Fruit fly (Drosophila melanogaster): Measurements from ENCODE around the gene mRpL9.

mRpL9 gene

DNA sequence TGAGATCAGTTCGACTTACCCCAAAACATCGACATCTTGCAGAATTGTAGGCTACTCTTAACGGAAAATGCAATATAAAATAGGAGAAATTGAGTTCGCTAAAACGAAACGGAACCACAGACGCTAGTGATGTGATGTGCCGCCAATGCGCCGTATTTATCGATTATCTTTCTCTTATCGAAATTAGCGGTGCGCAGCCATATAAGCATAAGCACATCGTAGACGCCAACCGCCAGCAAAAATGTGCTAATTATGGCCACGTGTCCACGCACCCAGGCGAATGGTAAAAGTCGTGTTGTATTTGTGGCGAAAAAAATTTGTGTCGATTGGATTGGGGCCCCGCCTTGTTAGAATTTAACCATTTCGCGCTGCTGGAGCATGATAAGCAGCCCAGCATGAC lies 2.5 kb downstream of the mRpL9 start, which contains the start of the genes Fkbp39 and Cyfip (continued):
- no peak for TF ChIP-seq CG6854 (GFP tag; optimal IDR thresholded peaks at IDR 0.05)
- TF ChIP-seq sens (GFP tag), result peak; percentile 91
- TF ChIP-seq jumu (GFP tag; optimal IDR thresholded peaks at IDR 0.05), result peak; percentile 87
- no peak for TF ChIP-seq dmrt11E (tag; optimal IDR thresholded peaks at IDR 0.05)
- no peak for TF ChIP-seq TFAM (GFP tag; optimal IDR thresholded peaks at IDR 0.05)
- TF ChIP-seq eve (GFP tag; optimal IDR thresholded peaks at IDR 0.05), result no peak
- TF ChIP-seq CoRest (tag; optimal IDR thresholded peaks at IDR 0.05), result peak; percentile 13
- TF ChIP-seq CG18011 (GFP tag; optimal IDR thresholded peaks at IDR 0.05), result peak; percentile 47
- peak; percentile 31; the same call in 1 of the 2 replicates for TF ChIP-seq CG32767 (GFP tag; IDR thresholded peaks at IDR 0.05)
- TF ChIP-seq crol (GFP tag; IDR thresholded peaks at IDR 0.05), result 0 out of 2 replicates have a peak, but pooled peaks have one; percentile 5
- peak; percentile 74 for TF ChIP-seq lilli (GFP tag; optimal IDR thresholded peaks at IDR 0.05)
- TF ChIP-seq fd96Cb (tag; optimal IDR thresholded peaks at IDR 0.05), result no peak
- peak; percentile 8 for TF ChIP-seq CG12942 (GFP tag; optimal IDR thresholded peaks at IDR 0.05)
- peak in 1 of 2 experiments; percentile 36 for TF ChIP-seq chif (GFP tag; optimal IDR thresholded peaks at IDR 0.05)
- TF ChIP-seq Dad (GFP tag; optimal IDR thresholded peaks at IDR 0.05), result peak; percentile 59
- peak; percentile 87 for TF ChIP-seq HmgD (GFP tag; optimal IDR thresholded peaks at IDR 0.05)
- TF ChIP-seq Dip2 (GFP tag; IDR thresholded peaks at IDR 0.05), result no peak
- TF ChIP-seq Ets65A (GFP tag), result peak; percentile 85
- TF ChIP-seq CG10147 (GFP tag; optimal IDR thresholded peaks at IDR 0.05), result no peak
- TF ChIP-seq CG6272 (GFP tag; IDR thresholded peaks at IDR 0.05), result peak; percentile 43; the same call in 1 of the 2 replicates
- no peak for TF ChIP-seq lab (GFP tag; optimal IDR thresholded peaks at IDR 0.05)
- peak; percentile 76 for TF ChIP-seq slbo (GFP tag; IDR thresholded peaks at IDR 0.05)
- peak; percentile 89 for TF ChIP-seq CG2116 (GFP tag; optimal IDR thresholded peaks at IDR 0.05)
- no peak for TF ChIP-seq CG8290 (GFP tag; optimal IDR thresholded peaks at IDR 0.05)
- no peak for TF ChIP-seq CG8290 (tag; optimal IDR thresholded peaks at IDR 0.05)
- TF ChIP-seq Mad (GFP tag; optimal IDR thresholded peaks at IDR 0.05), result no peak
- TF ChIP-seq nmo (GFP tag; optimal IDR thresholded peaks at IDR 0.05), result peak; percentile 76
- no peak for TF ChIP-seq ap (GFP tag; IDR thresholded peaks at IDR 0.05)
- peak; percentile 51 for TF ChIP-seq da (GFP tag; optimal IDR thresholded peaks at IDR 0.05)
- TF ChIP-seq CG10654 (GFP tag; optimal IDR thresholded peaks at IDR 0.05), result peak; percentile 10
- TF ChIP-seq Hr51 (GFP tag; optimal IDR thresholded peaks at IDR 0.05), result peak in 1 of 2 experiments; percentile 48
- TF ChIP-seq CG1792 (GFP tag; optimal IDR thresholded peaks at IDR 0.05), result peak; percentile 22
- no peak for TF ChIP-seq Rx (GFP tag; IDR thresholded peaks at IDR 0.05)
- peak; percentile 34 for TF ChIP-seq CTCF (GFP tag; optimal IDR thresholded peaks at IDR 0.05)
- peak; percentile 44; the same call in 2 of the 3 replicates for TF ChIP-seq row (GFP tag; IDR thresholded peaks at IDR 0.05)
- TF ChIP-seq Sox102F (GFP tag; optimal IDR thresholded peaks at IDR 0.05), result no peak
- TF ChIP-seq CG15514 (GFP tag; optimal IDR thresholded peaks at IDR 0.05), result peak; percentile 97
- no peak for TF ChIP-seq kay (GFP tag; optimal IDR thresholded peaks at IDR 0.05)
- TF ChIP-seq hb (GFP tag; IDR thresholded peaks at IDR 0.05; ENCODE audit: partially characterized antibody), result peak; percentile 70; the same call in 1 of the 3 replicates
- peak; percentile 8 for TF ChIP-seq chn (GFP tag; optimal IDR thresholded peaks at IDR 0.05)
- peak; percentile 82 for TF ChIP-seq CG34224 (GFP tag; IDR thresholded peaks at IDR 0.05; ENCODE audit: partially characterized antibody)
- TF ChIP-seq dpn (GFP tag; optimal IDR thresholded peaks at IDR 0.05), result peak; percentile 41 to 57
- TF ChIP-seq dmrt99B (tag; optimal IDR thresholded peaks at IDR 0.05), result no peak
- peak; percentile 77 for TF ChIP-seq CG17829 (tag; optimal IDR thresholded peaks at IDR 0.05)
- TF ChIP-seq Antp (GFP tag; optimal IDR thresholded peaks at IDR 0.05), result peak; percentile 63
- TF ChIP-seq Sry-δ (GFP tag; optimal IDR thresholded peaks at IDR 0.05), result peak; percentile 100
- TF ChIP-seq CG13287 (GFP tag; IDR thresholded peaks at IDR 0.05; ENCODE audit: partially characterized antibody), result peak; percentile 85
- TF ChIP-seq amos (GFP tag; IDR thresholded peaks at IDR 0.05; ENCODE audit: partially characterized antibody), result peak; percentile 77; the same call in 1 of the 2 replicates
- peak; percentile 83 for TF ChIP-seq Opbp (GFP tag; IDR thresholded peaks at IDR 0.05; ENCODE audit: partially characterized antibody)
- no peak for TF ChIP-seq CG3281 (GFP tag; optimal IDR thresholded peaks at IDR 0.05)
- TF ChIP-seq bab2 (GFP tag; optimal IDR thresholded peaks at IDR 0.05), result peak; percentile 29
